Fruit fly (Drosophila melanogaster): Measurements from ENCODE around the gene MetRS-m.

The MetRS-m gene

DNA sequence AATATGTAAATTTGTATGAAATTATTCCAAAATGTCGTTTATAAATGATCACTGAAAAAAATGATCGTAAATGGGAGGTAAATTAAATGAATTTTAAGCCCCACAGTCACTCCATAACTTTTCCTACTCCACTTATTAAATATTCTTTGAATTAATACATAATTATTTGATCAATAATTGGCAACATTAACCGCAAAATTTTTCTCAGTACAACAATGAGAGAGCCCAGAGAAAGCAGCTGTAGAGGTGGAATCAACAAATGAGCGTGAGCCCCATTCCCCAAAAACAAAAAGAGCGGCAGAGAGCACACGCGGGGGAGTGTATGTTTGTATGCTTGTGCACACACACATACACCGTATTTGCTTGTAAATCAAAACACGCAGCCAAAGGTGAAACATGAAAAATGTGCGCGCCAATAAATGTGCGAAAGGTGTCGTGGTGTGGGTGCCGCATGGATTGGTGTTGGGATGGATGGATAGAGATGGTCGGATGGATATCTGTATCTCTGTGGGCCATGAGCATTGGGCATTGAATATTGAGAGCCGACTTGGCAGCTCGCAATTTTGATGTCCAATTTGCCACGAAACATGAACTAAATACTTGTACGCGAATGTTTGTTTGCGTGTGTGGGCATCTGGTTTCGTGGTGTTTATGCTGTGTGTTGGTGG is 24.1 kb upstream of the MetRS-m start (continued):
- peak; percentile 99 for TF ChIP-seq fd3F (GFP tag; optimal IDR thresholded peaks at IDR 0.05)
- TF ChIP-seq tap (tag; optimal IDR thresholded peaks at IDR 0.05) = peak; percentile 98
- TF ChIP-seq Rfx (GFP tag; IDR thresholded peaks at IDR 0.05) = no peak
- peak; percentile 26 for TF ChIP-seq CG9797 (GFP tag; optimal IDR thresholded peaks at IDR 0.05)
- peak; percentile 97 for TF ChIP-seq sd (tag; optimal IDR thresholded peaks at IDR 0.05)
- TF ChIP-seq fd64A (GFP tag; optimal IDR thresholded peaks at IDR 0.05) = peak; percentile 90
- TF ChIP-seq rib (GFP tag; IDR thresholded peaks at IDR 0.05) = no peak
- TF ChIP-seq al (GFP tag; IDR thresholded peaks at IDR 0.05) = no peak
- TF ChIP-seq C15 (GFP tag; IDR thresholded peaks at IDR 0.05) = no peak
- no peak for TF ChIP-seq cad (GFP tag; optimal IDR thresholded peaks at IDR 0.05)
- TF ChIP-seq Atf6 (GFP tag; IDR thresholded peaks at IDR 0.05) = no peak
- peak; percentile 93 for TF ChIP-seq CG15514 (GFP tag; optimal IDR thresholded peaks at IDR 0.05)
- TF ChIP-seq kah (GFP tag; optimal IDR thresholded peaks at IDR 0.05) = peak; percentile 94
- peak; percentile 92 for TF ChIP-seq CG34376 (GFP tag; optimal IDR thresholded peaks at IDR 0.05)
- TF ChIP-seq ind (GFP tag; optimal IDR thresholded peaks at IDR 0.05) = peak; percentile 98
- TF ChIP-seq CG5245 (GFP tag; optimal IDR thresholded peaks at IDR 0.05) = peak; percentile 98
- peak; percentile 99 for TF ChIP-seq PHDP (tag; optimal IDR thresholded peaks at IDR 0.05)
- peak; percentile 97 for TF ChIP-seq CG11723 (GFP tag; optimal IDR thresholded peaks at IDR 0.05)
- TF ChIP-seq Taf1 (GFP tag; IDR thresholded peaks at IDR 0.05) = no peak
- TF ChIP-seq Scr (GFP tag; IDR thresholded peaks at IDR 0.05; ENCODE audit: partially characterized antibody) = no peak
- TF ChIP-seq mam (GFP tag; optimal IDR thresholded peaks at IDR 0.05) = peak; percentile 95
- peak; percentile 94 for TF ChIP-seq twi (tag; optimal IDR thresholded peaks at IDR 0.05)
- peak; percentile 90 for TF ChIP-seq CG17802 (tag; optimal IDR thresholded peaks at IDR 0.05)
- no peak for TF ChIP-seq CG14014 (GFP tag; IDR thresholded peaks at IDR 0.05)
- no peak for TF ChIP-seq zen2 (GFP tag; IDR thresholded peaks at IDR 0.05; ENCODE audit: partially characterized antibody)
- no peak for TF ChIP-seq amos (GFP tag; IDR thresholded peaks at IDR 0.05; ENCODE audit: partially characterized antibody)
- TF ChIP-seq CG7786 (GFP tag; optimal IDR thresholded peaks at IDR 0.05) = peak; percentile 91
- TF ChIP-seq Abd-B (GFP tag; optimal IDR thresholded peaks at IDR 0.05) = peak; percentile 99
- TF ChIP-seq CG13775 (GFP tag; optimal IDR thresholded peaks at IDR 0.05) = peak; percentile 98
- TF ChIP-seq yki (optimal IDR thresholded peaks at IDR 0.05) = peak; percentile 64
- peak; percentile 91 for TF ChIP-seq CG5180 (GFP tag; optimal IDR thresholded peaks at IDR 0.05)
- peak; percentile 97 for TF ChIP-seq CG3065 (GFP tag; optimal IDR thresholded peaks at IDR 0.05)
- TF ChIP-seq CG4404 (GFP tag; IDR thresholded peaks at IDR 0.05) = no peak
- TF ChIP-seq CG9727 (GFP tag; optimal IDR thresholded peaks at IDR 0.05) = peak; percentile 99
- TF ChIP-seq dan (GFP tag; IDR thresholded peaks at IDR 0.05) = no peak
- no peak for TF ChIP-seq Ada2b (GFP tag; IDR thresholded peaks at IDR 0.05)
- TF ChIP-seq CG11695 (GFP tag; IDR thresholded peaks at IDR 0.05) = no peak
- peak; percentile 99 for TF ChIP-seq CG2712 (tag; optimal IDR thresholded peaks at IDR 0.05)
- peak; percentile 65 for TF ChIP-seq CG4282 (GFP tag; optimal IDR thresholded peaks at IDR 0.05)
- peak; percentile 98 for TF ChIP-seq scrt (GFP tag; optimal IDR thresholded peaks at IDR 0.05)
- TF ChIP-seq Mrtf (GFP tag; IDR thresholded peaks at IDR 0.05) = no peak
- TF ChIP-seq gsb-n (tag; optimal IDR thresholded peaks at IDR 0.05) = peak; percentile 99
- peak; percentile 95 for TF ChIP-seq gcm2 (GFP tag; optimal IDR thresholded peaks at IDR 0.05)
- peak; percentile 99 for TF ChIP-seq CG17359 (tag; optimal IDR thresholded peaks at IDR 0.05)
- no peak for TF ChIP-seq ap (GFP tag; IDR thresholded peaks at IDR 0.05)
- TF ChIP-seq CG14667 (GFP tag; IDR thresholded peaks at IDR 0.05) = no peak
- peak; percentile 99 for TF ChIP-seq Chrac-16 (GFP tag; optimal IDR thresholded peaks at IDR 0.05)
- TF ChIP-seq Dek (tag; optimal IDR thresholded peaks at IDR 0.05) = peak; percentile 99
- TF ChIP-seq Hr39 (optimal IDR thresholded peaks at IDR 0.05) = no peak
- TF ChIP-seq CG10959 (GFP tag; IDR thresholded peaks at IDR 0.05) = no peak
- TF ChIP-seq bbx (GFP tag; IDR thresholded peaks at IDR 0.05; ENCODE audit: partially characterized antibody) = no peak

Data from whole organism, embryonic.